Worm (Caenorhabditis elegans): ENCODE measurements around the gene ttr-31.

DNA sequence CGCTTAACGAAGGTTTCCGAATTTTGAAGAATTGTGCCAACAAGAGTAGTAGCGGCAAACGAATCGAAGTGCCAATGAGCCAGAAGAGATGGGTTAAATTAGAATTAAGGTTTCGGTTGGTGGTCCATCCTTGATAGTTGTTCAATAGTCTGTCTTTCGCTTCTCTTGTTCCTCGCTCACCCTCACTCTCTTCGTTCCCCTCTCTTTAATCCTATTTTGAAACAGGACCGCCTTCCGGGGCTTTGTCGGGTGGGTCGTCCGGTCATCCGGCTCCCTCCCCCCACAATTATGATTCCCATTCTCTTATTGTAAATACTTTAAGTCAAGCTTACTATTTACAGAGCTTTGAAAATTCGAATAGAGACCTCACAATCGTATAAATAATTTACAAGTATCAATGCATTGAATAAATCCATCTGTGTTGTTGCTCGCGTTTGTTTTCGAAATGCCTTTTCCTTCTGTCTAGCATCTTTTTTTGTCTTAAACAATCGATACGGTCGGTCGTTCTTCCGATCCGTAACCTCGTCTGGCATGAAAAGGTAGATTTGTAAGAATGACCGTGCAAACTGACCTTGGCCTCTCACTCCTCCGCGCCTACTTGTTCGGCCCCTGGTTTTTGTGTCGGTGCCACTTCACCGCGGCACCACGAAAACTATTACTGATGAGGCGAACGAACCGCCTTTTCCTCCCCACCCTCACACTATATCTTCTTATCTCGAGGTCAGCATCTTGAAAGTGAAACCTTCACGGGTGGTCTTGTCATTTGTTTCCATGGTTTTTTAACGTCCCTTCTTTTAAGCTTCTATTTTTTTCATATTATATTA is 24.5 kb upstream of the ttr-31 start:
- TF ChIP-seq W03F9.2 (tag; optimal IDR thresholded peaks at IDR 0.05) (no peak), him-1 (tag; optimal IDR thresholded peaks at IDR 0.05) (no peak), dao-5 (tag; optimal IDR thresholded peaks at IDR 0.05) (no peak)

All from whole organism, L4/young adult.